Worm (Caenorhabditis elegans) whole organism, mixed stage, embryonic: ENCODE data around the gene ugt-59.

Source experiments
- ceh-39 ChIP-seq: fragments of 150-350 bp; optimal IDR thresholded peaks from 2 replicates; lab custom pipeline; 2014; ENCODE audit warnings: missing biosample characterization, missing genetic modification characterization
- ceh-43 ChIP-seq: fragments of 200-800 bp; sonication (Bioruptor generic); optimal IDR thresholded peaks from 2 replicates; lab custom pipeline; 2018; ENCODE audit warnings: mild to moderate bottlenecking, missing genetic modification characterization, moderate library complexity, missing compliant biosample characterization
- elt-3 ChIP-seq: fragments of 150-350 bp; optimal IDR thresholded peaks from 2 replicates; lab custom pipeline; 2014; ENCODE audit warnings: missing biosample characterization, missing genetic modification characterization
- lin-32 ChIP-seq: fragments of 200-800 bp; sonication (Bioruptor generic); optimal IDR thresholded peaks from 2 replicates; lab custom pipeline; 2018; ENCODE audit warnings: mild to moderate bottlenecking, missing genetic modification characterization, missing compliant biosample characterization
- mep-1 ChIP-seq: fragments of 150-350 bp; optimal IDR thresholded peaks from 2 replicates; lab custom pipeline; 2017; ENCODE audit warnings: missing biosample characterization, missing genetic modification reagents, missing genetic modification characterization, inconsistent platforms
- nhr-12 ChIP-seq: fragments of 150-350 bp; optimal IDR thresholded peaks from 2 replicates; lab custom pipeline; 2014; ENCODE audit warnings: missing biosample characterization, missing genetic modification characterization
- nhr-2 ChIP-seq: fragments of 150-350 bp; optimal IDR thresholded peaks from 2 replicates; lab custom pipeline; 2014; ENCODE audit warnings: missing biosample characterization, missing genetic modification characterization
- nhr-76 ChIP-seq: sonication (generic microtip); optimal IDR thresholded peaks from 2 replicates; lab custom pipeline; 2017; ENCODE audit warnings: missing biosample characterization, missing genetic modification characterization
- unc-62 ChIP-seq: fragments of 150-350 bp; optimal IDR thresholded peaks from 2 replicates; lab custom pipeline; 2014; ENCODE audit warnings: missing biosample characterization, missing genetic modification reagents, missing genetic modification characterization

DNA sequence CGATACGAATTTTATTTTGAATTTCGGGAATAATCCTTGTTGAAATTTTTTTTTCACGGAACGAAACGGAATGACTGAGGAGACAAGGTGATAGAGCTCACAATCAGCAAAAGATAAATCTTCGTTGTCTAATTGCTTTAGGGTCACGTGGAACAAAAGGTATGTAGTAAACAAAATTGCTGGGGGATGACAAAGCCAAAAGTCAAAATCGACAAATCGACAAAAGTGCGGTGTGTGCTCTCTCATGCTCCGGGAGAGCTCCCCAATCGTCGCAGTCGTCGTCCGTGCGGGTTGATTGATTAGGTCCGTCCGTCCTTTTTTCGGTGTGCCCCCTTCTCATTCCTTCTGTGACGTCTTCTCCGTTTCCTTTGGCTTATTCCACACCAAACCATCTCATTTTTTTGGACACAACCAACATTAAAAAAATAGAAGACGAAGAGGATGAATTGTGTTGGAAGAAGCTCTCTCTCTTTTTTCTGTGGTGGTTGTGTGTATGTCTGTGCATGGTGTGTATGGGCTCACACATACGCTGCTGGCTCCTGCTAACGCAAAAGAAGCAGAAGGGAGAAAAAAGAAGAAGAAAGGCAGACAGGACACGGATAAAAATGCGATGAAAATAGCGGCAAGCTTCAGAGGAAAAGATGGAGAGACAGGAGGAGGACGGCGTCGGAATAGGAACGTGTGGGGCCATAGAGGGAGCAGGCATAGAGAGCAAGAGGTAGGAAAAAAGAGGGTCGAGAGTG lies 18.6 kb upstream of the ugt-59 start:
- TF ChIP-seq nhr-12 (tag; lab: Kevin White, UChicago) (no peak), ceh-39 (tag; lab: Kevin White, UChicago) (no peak), elt-3 (tag; lab: Kevin White, UChicago) (no peak), mep-1 (tag; lab: Kevin White, UChicago) (no peak), nhr-2 (tag; lab: Kevin White, UChicago) (no peak), nhr-76 (tag; lab: Kevin White, UChicago) (no peak), unc-62 (GFP tag; lab: Kevin White, UChicago) (no peak), ceh-43 (GFP tag; lab: Kevin White, UChicago) (no peak), lin-32 (GFP tag; lab: Kevin White, UChicago) (no peak)
